Worm (Caenorhabditis elegans) whole organism, mixed stage, embryonic: ENCODE measurements around the gene W05E10.5.

Experiments used
- M03D4.4 ChIP-seq: sonication (generic microtip); optimal IDR thresholded peaks from 2 replicates; lab custom pipeline; 2017; ENCODE audit warnings: mild to moderate bottlenecking, missing genetic modification characterization, missing compliant biosample characterization
- bed-3 ChIP-seq: fragments of 200-800 bp; sonication (Bioruptor generic); optimal IDR thresholded peaks from 3 replicates; lab custom pipeline; 2018; ENCODE audit warnings: mild to moderate bottlenecking, missing genetic modification characterization, moderate library complexity, missing compliant biosample characterization
- blmp-1 ChIP-seq: fragments of 150-350 bp; optimal IDR thresholded peaks from 2 replicates; lab custom pipeline; 2014; ENCODE audit warnings: missing biosample characterization, missing genetic modification characterization
- ceh-39 ChIP-seq: fragments of 150-350 bp; optimal IDR thresholded peaks from 2 replicates; lab custom pipeline; 2014; ENCODE audit warnings: missing biosample characterization, missing genetic modification characterization
- ceh-43 ChIP-seq: fragments of 200-800 bp; sonication (Bioruptor generic); optimal IDR thresholded peaks from 2 replicates; lab custom pipeline; 2018; ENCODE audit warnings: mild to moderate bottlenecking, missing genetic modification characterization, moderate library complexity, missing compliant biosample characterization
- ceh-83 ChIP-seq: fragments of 200-800 bp; sonication (Bioruptor generic); optimal IDR thresholded peaks from 2 replicates; lab custom pipeline; 2018; ENCODE audit warnings: mild to moderate bottlenecking, missing genetic modification characterization, missing compliant biosample characterization
- ces-1 ChIP-seq: fragments of 150-350 bp; optimal IDR thresholded peaks from 2 replicates; lab custom pipeline; 2014; ENCODE audit warnings: missing biosample characterization, missing genetic modification reagents, missing genetic modification characterization
- cnd-1 ChIP-seq: fragments of 200-800 bp; sonication (Bioruptor generic); optimal IDR thresholded peaks from 2 replicates; lab custom pipeline; 2018; ENCODE audit warnings: mild to moderate bottlenecking, missing genetic modification characterization, missing compliant biosample characterization
- drap-1 ChIP-seq: fragments of 200-800 bp; sonication (Bioruptor generic); optimal IDR thresholded peaks from 3 replicates; lab custom pipeline; 2018; ENCODE audit warnings: mild to moderate bottlenecking, missing genetic modification characterization, missing compliant biosample characterization
- elt-1 ChIP-seq: sonication (generic microtip); optimal IDR thresholded peaks from 2 replicates; lab custom pipeline; 2017; ENCODE audit warnings: missing genetic modification characterization, mild to moderate bottlenecking, missing compliant biosample characterization, antibody characterized with exemption, moderate library complexity, borderline replicate concordance; ENCODE audit not compliant: insufficient read depth
- elt-3 ChIP-seq: fragments of 150-350 bp; optimal IDR thresholded peaks from 2 replicates; lab custom pipeline; 2014; ENCODE audit warnings: missing biosample characterization, missing genetic modification characterization
- ham-2 ChIP-seq: fragments of 200-800 bp; sonication (Bioruptor generic); optimal IDR thresholded peaks from 2 replicates; lab custom pipeline; 2018; ENCODE audit warnings: mild to moderate bottlenecking, missing genetic modification characterization, missing compliant biosample characterization
- hlh-1 ChIP-seq: fragments of 150-350 bp; optimal IDR thresholded peaks from 2 replicates; lab custom pipeline; 2014; ENCODE audit warnings: missing biosample characterization, missing genetic modification reagents, missing genetic modification characterization
- lin-13 ChIP-seq: fragments of 150-350 bp; optimal IDR thresholded peaks from 2 replicates; lab custom pipeline; 2014; ENCODE audit warnings: missing biosample characterization, missing genetic modification characterization
- lin-32 ChIP-seq: fragments of 200-800 bp; sonication (Bioruptor generic); optimal IDR thresholded peaks from 2 replicates; lab custom pipeline; 2018; ENCODE audit warnings: mild to moderate bottlenecking, missing genetic modification characterization, missing compliant biosample characterization
- lsy-2 ChIP-seq: fragments of 150-350 bp; optimal IDR thresholded peaks from 2 replicates; lab custom pipeline; 2014; ENCODE audit warnings: missing biosample characterization, missing genetic modification characterization
- mab-5 ChIP-seq: fragments of 150-350 bp; optimal IDR thresholded peaks from 2 replicates; lab custom pipeline; 2014; ENCODE audit warnings: missing biosample characterization, missing genetic modification characterization
- mep-1 ChIP-seq: fragments of 150-350 bp; optimal IDR thresholded peaks from 2 replicates; lab custom pipeline; 2017; ENCODE audit warnings: missing biosample characterization, missing genetic modification reagents, missing genetic modification characterization, inconsistent platforms
- mls-2 ChIP-seq: sonication (generic microtip); optimal IDR thresholded peaks from 2 replicates; lab custom pipeline; 2016; ENCODE audit warnings: mild to moderate bottlenecking, missing genetic modification characterization, moderate library complexity, missing compliant biosample characterization
- nhr-12 ChIP-seq: fragments of 150-350 bp; optimal IDR thresholded peaks from 2 replicates; lab custom pipeline; 2014; ENCODE audit warnings: missing biosample characterization, missing genetic modification characterization
- nhr-2 ChIP-seq: fragments of 150-350 bp; optimal IDR thresholded peaks from 2 replicates; lab custom pipeline; 2014; ENCODE audit warnings: missing biosample characterization, missing genetic modification characterization
- nhr-237 ChIP-seq: fragments of 150-350 bp; optimal IDR thresholded peaks from 2 replicates; lab custom pipeline; 2014; ENCODE audit warnings: missing biosample characterization, missing genetic modification characterization
- nhr-28 ChIP-seq: fragments of 150-350 bp; optimal IDR thresholded peaks from 2 replicates; lab custom pipeline; 2014; ENCODE audit warnings: missing biosample characterization, missing genetic modification characterization
- nhr-76 ChIP-seq: sonication (generic microtip); optimal IDR thresholded peaks from 2 replicates; lab custom pipeline; 2017; ENCODE audit warnings: missing biosample characterization, missing genetic modification characterization
- pha-4 ChIP-seq: fragments of 150-350 bp; optimal IDR thresholded peaks from 2 replicates; lab custom pipeline; 2018; ENCODE audit warnings: missing biosample characterization, missing genetic modification reagents, missing genetic modification characterization
- sem-2 ChIP-seq: fragments of 200-800 bp; sonication (Bioruptor generic); optimal IDR thresholded peaks from 2 replicates; lab custom pipeline; 2018; ENCODE audit warnings: mild to moderate bottlenecking, missing genetic modification characterization, missing compliant biosample characterization
- snpc-4 ChIP-seq: fragments of 150-350 bp; optimal IDR thresholded peaks from 2 replicates; lab custom pipeline; 2014; ENCODE audit warnings: missing biosample characterization, missing genetic modification characterization
- sptf-1 ChIP-seq: sonication (generic microtip); optimal IDR thresholded peaks from 2 replicates; lab custom pipeline; 2017; ENCODE audit warnings: mild to moderate bottlenecking, missing genetic modification characterization, moderate library complexity, missing compliant biosample characterization
- tbx-8 ChIP-seq: fragments of 200-800 bp; sonication (Bioruptor generic); optimal IDR thresholded peaks from 2 replicates; lab custom pipeline; 2018; ENCODE audit warnings: mild to moderate bottlenecking, missing genetic modification characterization, moderate library complexity, missing compliant biosample characterization
- unc-120 ChIP-seq: sonication (generic microtip); optimal IDR thresholded peaks from 2 replicates; lab custom pipeline; 2017; ENCODE audit warnings: missing genetic modification characterization, missing compliant biosample characterization; ENCODE audit not compliant: poor library complexity, severe bottlenecking
- unc-39 ChIP-seq: fragments of 150-350 bp; optimal IDR thresholded peaks from 2 replicates; lab custom pipeline; 2014; ENCODE audit warnings: missing biosample characterization, missing genetic modification characterization
- unc-62 ChIP-seq: fragments of 150-350 bp; optimal IDR thresholded peaks from 2 replicates; lab custom pipeline; 2014; ENCODE audit warnings: missing biosample characterization, missing genetic modification reagents, missing genetic modification characterization
- zip-8 ChIP-seq: fragments of 150-350 bp; optimal IDR thresholded peaks from 2 replicates; lab custom pipeline; 2014; ENCODE audit warnings: missing biosample characterization, missing genetic modification characterization
- ztf-11 ChIP-seq: fragments of 150-350 bp; optimal IDR thresholded peaks from 2 replicates; lab custom pipeline; 2014; ENCODE audit warnings: missing biosample characterization, missing genetic modification characterization

The W05E10.5 gene

ce11 chrV:11686877-11687276 lies 8.6 kb downstream of the W05E10.5 start, which contains the start of gene W05E10.2:
W05E10.2 (plus strand) TSS chrV:11687177.
- peak; percentile 33 for TF ChIP-seq ces-1 (GFP tag; lab: Kevin White, UChicago)
- no peak for TF ChIP-seq M03D4.4 (tag; lab: Kevin White, UChicago)

- no peak for TF ChIP-seq lsy-2 (tag; lab: Kevin White, UChicago)
- no peak for TF ChIP-seq ztf-11
- TF ChIP-seq blmp-1, result no peak
- no peak for TF ChIP-seq unc-39 (tag; lab: Kevin White, UChicago)
- no peak for TF ChIP-seq nhr-76
- TF ChIP-seq M03D4.4 (tag; lab: Kevin White, UChicago), result no peak
- no peak for TF ChIP-seq snpc-4
- no peak for TF ChIP-seq zip-8
- no peak for TF ChIP-seq sem-2 (GFP tag; lab: Kevin White, UChicago)
- TF ChIP-seq sptf-1 (tag; lab: Kevin White, UChicago), result no peak
- TF ChIP-seq nhr-28 (tag; lab: Kevin White, UChicago), result no peak
- TF ChIP-seq ceh-39 (tag; lab: Kevin White, UChicago), result no peak
- TF ChIP-seq pha-4 (tag; lab: Kevin White, UChicago), result no peak
- no peak for TF ChIP-seq mab-5 (tag; lab: Kevin White, UChicago)
- no peak for TF ChIP-seq unc-120
- TF ChIP-seq lin-32 (GFP tag; lab: Kevin White, UChicago), result no peak
- TF ChIP-seq cnd-1 (tag; lab: Kevin White, UChicago), result no peak
- no peak for TF ChIP-seq mls-2 (tag; lab: Kevin White, UChicago)
- no peak for TF ChIP-seq unc-62 (GFP tag; lab: Kevin White, UChicago)
Measured at ce11 chrV:11682858-11683257, 12.6 kb downstream of the W05E10.5 start.

ce11 chrV:11680519-11681203 lies 14.8 kb downstream of the W05E10.5 start:
- TF ChIP-seq M03D4.4 (tag; lab: Kevin White, UChicago) (no peak), unc-62 (GFP tag; lab: Kevin White, UChicago) (peak; percentile 46), tbx-8 (GFP tag; lab: Kevin White, UChicago) (no peak), nhr-12 (tag; lab: Kevin White, UChicago) (no peak), lsy-2 (tag; lab: Kevin White, UChicago) (no peak), lin-32 (GFP tag; lab: Kevin White, UChicago) (no peak), zip-8 (peak; percentile 42), pha-4 (tag; lab: Kevin White, UChicago) (no peak), ceh-83 (GFP tag; lab: Kevin White, UChicago) (no peak), blmp-1 (peak; percentile 25), sptf-1 (tag; lab: Kevin White, UChicago) (no peak), ham-2 (GFP tag; lab: Kevin White, UChicago) (peak; percentile 49), sem-2 (GFP tag; lab: Kevin White, UChicago) (no peak), snpc-4 (no peak), lin-13 (tag; lab: Kevin White, UChicago) (no peak), elt-1 (no peak), cnd-1 (tag; lab: Kevin White, UChicago) (no peak), drap-1 (no peak), hlh-1 (tag; lab: Kevin White, UChicago) (no peak), nhr-76 (no peak), unc-120 (no peak), nhr-28 (tag; lab: Kevin White, UChicago) (no peak), ceh-43 (GFP tag; lab: Kevin White, UChicago) (no peak), mab-5 (tag; lab: Kevin White, UChicago) (no peak), unc-39 (tag; lab: Kevin White, UChicago) (no peak), mls-2 (tag; lab: Kevin White, UChicago) (no peak), nhr-237 (tag; lab: Kevin White, UChicago) (no peak), elt-3 (tag; lab: Kevin White, UChicago) (no peak), nhr-2 (no peak), bed-3 (GFP tag; lab: Kevin White, UChicago) (no peak), mep-1 (no peak), ztf-11 (no peak)

- TF ChIP-seq cnd-1 (tag; lab: Kevin White, UChicago) (no peak), unc-62 (GFP tag; lab: Kevin White, UChicago) (no peak), unc-120 (peak; percentile 60), nhr-2 (no peak), mls-2 (tag; lab: Kevin White, UChicago) (no peak), hlh-1 (tag; lab: Kevin White, UChicago) (peak; percentile 76), pha-4 (tag; lab: Kevin White, UChicago) (no peak)
Measured at ce11 chrV:11677494-11677893, 18.0 kb downstream of the W05E10.5 start.
